Worm (Caenorhabditis elegans): ENCODE data around the gene F14H12.7.
A peak's percentile ranks its signal among the peaks of the same experiment; 100 is the strongest.

The F14H12.7 gene

DNA sequence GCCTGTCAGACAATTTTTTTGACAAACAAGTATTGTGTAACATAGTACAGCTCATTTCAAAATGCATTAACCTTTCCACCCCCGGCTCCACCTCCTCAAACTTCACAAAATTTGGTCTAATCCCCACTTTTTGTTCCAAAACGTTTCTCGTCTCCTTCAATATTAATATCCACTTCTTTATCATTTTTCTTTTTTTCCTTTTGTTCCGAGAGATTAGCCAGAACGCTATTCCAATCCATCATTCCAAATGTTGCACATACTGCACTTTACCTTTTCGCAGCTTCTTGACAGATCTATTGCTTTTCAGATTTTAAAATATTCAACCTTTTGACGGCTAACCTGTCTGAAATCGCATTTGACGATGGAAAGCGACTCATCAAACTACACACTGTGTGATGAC is 40.4 kb upstream of the F14H12.7 start, which contains the start of gene D1079.1:
Gene D1079.1 (plus strand): TSS at position 301 of the 400 bp plus-strand sequence.
- TF ChIP-seq lin-13 (tag; optimal IDR thresholded peaks at IDR 0.05) (no peak), snpc-4 (tag; optimal IDR thresholded peaks at IDR 0.05) (no peak), mls-2 (tag; optimal IDR thresholded peaks at IDR 0.05) (no peak), bed-3 (GFP tag; optimal IDR thresholded peaks at IDR 0.05) (no peak), zip-8 (tag; optimal IDR thresholded peaks at IDR 0.05) (no peak), cnd-1 (tag; optimal IDR thresholded peaks at IDR 0.05) (no peak), ceh-83 (GFP tag; optimal IDR thresholded peaks at IDR 0.05) (no peak), nhr-76 (tag; optimal IDR thresholded peaks at IDR 0.05) (no peak), ces-1 (GFP tag; optimal IDR thresholded peaks at IDR 0.05) (no peak), elt-1 (tag; optimal IDR thresholded peaks at IDR 0.05; ENCODE audit: borderline replicate concordance, insufficient read depth) (no peak), ham-2 (GFP tag; optimal IDR thresholded peaks at IDR 0.05) (no peak), unc-120 (tag; optimal IDR thresholded peaks at IDR 0.05; ENCODE audit: poor library complexity, severe bottlenecking) (no peak), mep-1 (tag; optimal IDR thresholded peaks at IDR 0.05) (no peak), pha-4 (tag; optimal IDR thresholded peaks at IDR 0.05) (no peak), ceh-39 (tag; optimal IDR thresholded peaks at IDR 0.05) (no peak), ceh-43 (GFP tag; optimal IDR thresholded peaks at IDR 0.05) (no peak), nhr-2 (tag; optimal IDR thresholded peaks at IDR 0.05) (no peak), flh-1 (GFP tag; optimal IDR thresholded peaks at IDR 0.05) (no peak), unc-39 (tag; optimal IDR thresholded peaks at IDR 0.05) (no peak), lsy-2 (tag; optimal IDR thresholded peaks at IDR 0.05) (no peak)

DNA sequence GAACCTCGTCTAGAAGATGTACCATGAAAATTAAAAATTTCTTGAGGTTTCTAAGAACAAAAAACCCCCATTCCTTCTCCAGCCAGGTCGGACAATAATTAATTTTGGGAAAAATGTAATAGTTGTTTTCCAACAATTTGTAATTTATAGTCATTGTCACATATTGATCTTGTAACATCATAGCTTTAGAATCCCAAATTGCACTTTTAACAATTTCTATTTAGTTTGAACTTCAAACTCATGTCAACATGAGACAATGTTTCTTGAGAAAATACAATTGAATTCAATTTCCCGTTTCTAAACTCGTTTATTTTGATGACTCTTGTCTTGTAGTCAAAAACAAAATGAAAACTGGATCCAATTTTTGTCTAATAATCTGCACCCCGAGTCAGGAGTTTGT is 37.9 kb upstream of the F14H12.7 start:
- TF ChIP-seq mab-5 (tag; optimal IDR thresholded peaks at IDR 0.05) = no peak
- TF ChIP-seq mep-1 (tag; optimal IDR thresholded peaks at IDR 0.05) = no peak
- no peak for TF ChIP-seq cnd-1 (tag; optimal IDR thresholded peaks at IDR 0.05)
- no peak for TF ChIP-seq hlh-1 (tag; optimal IDR thresholded peaks at IDR 0.05)
- no peak for TF ChIP-seq unc-62 (GFP tag; optimal IDR thresholded peaks at IDR 0.05)
- no peak for TF ChIP-seq nhr-12 (tag; optimal IDR thresholded peaks at IDR 0.05)
- no peak for TF ChIP-seq elt-1 (tag; optimal IDR thresholded peaks at IDR 0.05; ENCODE audit: borderline replicate concordance, insufficient read depth)
- TF ChIP-seq sem-2 (GFP tag; optimal IDR thresholded peaks at IDR 0.05) = no peak
- no peak for TF ChIP-seq lsy-2 (tag; optimal IDR thresholded peaks at IDR 0.05)
- TF ChIP-seq ces-1 (GFP tag; optimal IDR thresholded peaks at IDR 0.05) = no peak

DNA sequence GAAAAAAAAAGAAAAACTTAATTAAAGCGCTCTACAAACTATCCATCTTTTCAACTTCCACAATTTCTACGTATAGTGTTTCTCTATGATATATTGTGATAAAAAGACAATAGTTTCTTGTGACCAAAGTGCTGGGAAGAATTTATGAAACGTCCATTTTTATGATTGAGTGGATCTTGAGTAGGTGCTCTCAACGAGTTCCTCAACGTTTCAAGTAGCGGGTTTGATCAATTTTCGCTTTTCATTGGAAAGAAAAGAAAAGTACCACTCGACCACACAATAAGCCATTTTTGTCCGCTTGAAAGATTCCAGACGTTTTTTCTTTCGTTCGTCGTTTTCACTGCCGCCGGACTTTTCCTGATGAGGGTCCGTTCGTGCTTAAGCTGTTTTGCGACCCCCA is 35.0 kb upstream of the F14H12.7 start:
- no peak for TF ChIP-seq ces-1 (GFP tag; optimal IDR thresholded peaks at IDR 0.05)
- TF ChIP-seq M03D4.4 (tag; optimal IDR thresholded peaks at IDR 0.05) = no peak
- TF ChIP-seq blmp-1 (tag; optimal IDR thresholded peaks at IDR 0.05) = no peak

DNA sequence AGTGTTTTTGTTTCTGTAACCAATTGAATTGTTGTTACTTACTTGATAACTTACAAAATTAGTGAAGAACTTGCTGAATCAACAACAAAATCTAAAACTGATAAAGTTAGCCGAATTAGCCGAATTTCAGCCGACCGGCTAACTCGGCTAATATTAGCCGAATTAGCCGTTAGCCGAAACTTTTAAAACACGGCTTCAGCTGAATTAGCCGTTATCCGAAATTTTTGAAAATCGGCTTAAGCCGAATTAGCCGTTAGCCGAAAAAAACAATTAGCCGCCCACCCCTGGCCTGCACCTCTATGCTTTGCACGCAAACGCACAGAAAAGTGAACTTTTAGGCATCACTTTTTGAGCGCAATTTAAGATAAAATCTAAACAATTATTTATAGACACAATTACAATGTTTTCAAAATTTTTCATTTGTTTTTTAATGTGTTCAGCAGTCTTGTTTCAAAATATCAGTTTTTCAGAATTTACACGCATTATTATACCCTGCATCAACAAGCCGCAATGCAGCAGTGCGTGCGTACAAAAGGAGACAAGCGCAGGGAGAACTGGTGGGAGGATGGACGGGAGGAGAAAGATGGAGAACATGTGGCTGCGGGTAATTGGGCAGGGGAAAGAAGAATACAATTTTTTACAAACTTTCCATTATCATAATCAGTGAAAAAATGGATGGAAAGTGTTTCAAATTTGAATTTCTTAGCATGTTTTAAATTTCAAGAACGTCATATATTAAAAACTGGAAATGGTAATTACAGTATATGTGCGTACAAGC is 32.8 kb upstream of the F14H12.7 start:
- TF ChIP-seq lin-32 (GFP tag; optimal IDR thresholded peaks at IDR 0.05) (no peak), nhr-28 (tag; optimal IDR thresholded peaks at IDR 0.05) (no peak), lsy-2 (tag; optimal IDR thresholded peaks at IDR 0.05) (peak; percentile 44), nhr-2 (tag; optimal IDR thresholded peaks at IDR 0.05) (no peak), ceh-39 (tag; optimal IDR thresholded peaks at IDR 0.05) (peak; percentile 24), pha-4 (tag; optimal IDR thresholded peaks at IDR 0.05) (peak; percentile 33), ham-2 (GFP tag; optimal IDR thresholded peaks at IDR 0.05) (peak; percentile 67), ztf-11 (tag; optimal IDR thresholded peaks at IDR 0.05) (no peak), cnd-1 (tag; optimal IDR thresholded peaks at IDR 0.05) (peak; percentile 27), snpc-4 (tag; optimal IDR thresholded peaks at IDR 0.05) (no peak), zip-8 (tag; optimal IDR thresholded peaks at IDR 0.05) (no peak), nhr-237 (tag; optimal IDR thresholded peaks at IDR 0.05) (peak; percentile 44), elt-3 (tag; optimal IDR thresholded peaks at IDR 0.05) (peak; percentile 29), hlh-1 (tag; optimal IDR thresholded peaks at IDR 0.05) (peak; percentile 26), ces-1 (GFP tag; optimal IDR thresholded peaks at IDR 0.05) (no peak), mep-1 (tag; optimal IDR thresholded peaks at IDR 0.05) (peak; percentile 45), sptf-1 (tag; optimal IDR thresholded peaks at IDR 0.05) (peak; percentile 33), lin-13 (tag; optimal IDR thresholded peaks at IDR 0.05) (no peak), drap-1 (GFP tag; optimal IDR thresholded peaks at IDR 0.05) (peak; percentile 56)
